Worm (Caenorhabditis elegans) whole organism, L4/young adult: Measurements from ENCODE around the gene W06E11.1.

Experiments used
- W03F9.2 ChIP-seq: fragments of 150-350 bp; optimal IDR thresholded peaks from 2 replicates; lab custom pipeline; 2014; ENCODE audit warnings: missing biosample characterization, missing genetic modification characterization
- him-1 ChIP-seq: sonication (generic microtip); optimal IDR thresholded peaks from 2 replicates; lab custom pipeline; 2016; ENCODE audit warnings: missing genotype, missing genetic modification reagents, missing genetic modification characterization, missing compliant biosample characterization

DNA sequence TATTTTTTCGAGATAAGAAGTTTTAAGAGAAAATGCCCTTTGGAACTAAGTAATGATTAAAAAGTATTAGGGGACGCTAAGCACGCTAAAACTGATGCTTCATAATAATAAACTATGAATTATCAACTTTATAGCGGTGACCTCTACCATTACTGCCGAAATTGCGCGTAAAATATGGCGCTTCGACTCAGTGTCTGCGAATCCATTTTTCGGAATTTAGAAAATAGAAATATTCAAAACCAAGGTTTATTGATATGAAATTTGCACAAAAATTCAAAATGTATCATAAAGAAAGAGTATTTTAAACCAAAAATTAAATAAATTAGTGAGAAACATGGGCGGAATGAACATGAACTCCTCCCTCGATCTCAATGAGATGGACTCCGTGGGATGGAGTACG lies 42.6 kb upstream of the W06E11.1 start:
- no peak for TF ChIP-seq him-1 (tag; lab: Kevin White, UChicago)
- TF ChIP-seq W03F9.2: no peak
